Worm (Caenorhabditis elegans) whole organism, L1 larva: ENCODE measurements around the gene Y113G7B.27.

Experiments used
- C34B4.2 ChIP-seq: sonication (generic microtip); optimal IDR thresholded peaks from 2 replicates; lab custom pipeline; 2017; ENCODE audit warnings: mild to moderate bottlenecking, missing genetic modification characterization, missing compliant biosample characterization
- F16B12.6 ChIP-seq: fragments of 150-350 bp; optimal IDR thresholded peaks from 2 replicates; lab custom pipeline; 2014; ENCODE audit warnings: missing biosample characterization, missing genetic modification characterization
- ama-1 ChIP-seq: fragments of 150-350 bp; optimal IDR thresholded peaks from 2 replicates; lab custom pipeline; 2014
- ceh-8 ChIP-seq: fragments of 200-800 bp; sonication (Bioruptor generic); optimal IDR thresholded peaks from 2 replicates; lab custom pipeline; 2018; ENCODE audit warnings: mild to moderate bottlenecking, missing genetic modification characterization, moderate library complexity, missing compliant biosample characterization
- ceh-82 ChIP-seq, 3 experiments: fragments of 150-350 bp in 1 of 3; sonication (generic microtip) in 2 of 3; optimal IDR thresholded peaks; 2 replicates each; lab custom pipeline; 2014 to 2017; ENCODE audit warnings: missing biosample characterization in 3 of 3, missing genetic modification characterization in 3 of 3
- ces-1 ChIP-seq: fragments of 150-350 bp; optimal IDR thresholded peaks from 2 replicates; lab custom pipeline; 2014; ENCODE audit warnings: missing biosample characterization, missing genetic modification reagents, missing genetic modification characterization
- efl-1 ChIP-seq, 4 experiments: fragments of 150-350 bp; optimal IDR thresholded peaks in 3 of 4; peaks in 1 of 4; 1 replicate in 1 of 4; 2 replicates in 3 of 4; lab custom pipeline; 2014; ENCODE audit warnings: missing biosample characterization in 2 of 4, missing genetic modification characterization in 2 of 4, missing genetic modification reagents in 2 of 4
- ets-5 ChIP-seq: fragments of 200-800 bp; sonication (Bioruptor generic); IDR thresholded peaks from 2 replicates; pipeline ENCODE4 v1.3.6; 2022; ENCODE audit warnings: missing genetic modification characterization, missing compliant biosample characterization
- fkh-8 ChIP-seq: sonication (generic microtip); optimal IDR thresholded peaks from 2 replicates; lab custom pipeline; 2016; ENCODE audit warnings: mild to moderate bottlenecking, missing genetic modification characterization, missing compliant biosample characterization
- fos-1 ChIP-seq: fragments of 150-350 bp; optimal IDR thresholded peaks from 2 replicates; lab custom pipeline; 2014; ENCODE audit warnings: missing biosample characterization, missing genetic modification characterization
- grh-1 ChIP-seq: fragments of 200-800 bp; sonication (Bioruptor generic); IDR thresholded peaks from 2 replicates; pipeline ENCODE4 v1.3.6; 2022; ENCODE audit warnings: missing genetic modification reagents, missing genetic modification characterization, missing compliant biosample characterization
- irx-1 ChIP-seq: sonication (generic microtip); optimal IDR thresholded peaks from 2 replicates; lab custom pipeline; 2016; ENCODE audit warnings: missing genetic modification characterization, missing compliant biosample characterization
- lin-14 ChIP-seq: fragments of 200-800 bp; sonication (Bioruptor generic); optimal IDR thresholded peaks from 2 replicates; lab custom pipeline; 2018; ENCODE audit warnings: mild to moderate bottlenecking, missing genetic modification characterization, moderate library complexity, missing compliant biosample characterization
- lir-3 ChIP-seq: sonication (generic microtip); optimal IDR thresholded peaks from 2 replicates; lab custom pipeline; 2016; ENCODE audit warnings: mild to moderate bottlenecking, missing genetic modification characterization, moderate library complexity, missing compliant biosample characterization; ENCODE audit not compliant: poor library complexity
- mab-9 ChIP-seq: fragments of 200-800 bp; sonication (Bioruptor generic); IDR thresholded peaks from 2 replicates; pipeline ENCODE4 v1.3.6; 2022; ENCODE audit warnings: missing genetic modification reagents, missing genetic modification characterization, missing compliant biosample characterization
- nhr-76 ChIP-seq: sonication (generic microtip); optimal IDR thresholded peaks from 2 replicates; lab custom pipeline; 2017; ENCODE audit warnings: missing biosample characterization, missing genetic modification characterization
- pag-3 ChIP-seq: sonication (generic microtip); optimal IDR thresholded peaks from 2 replicates; lab custom pipeline; 2017; ENCODE audit warnings: missing genetic modification characterization, mild to moderate bottlenecking, missing compliant biosample characterization, antibody characterized with exemption, borderline replicate concordance; ENCODE audit not compliant: insufficient read depth
- pqm-1 ChIP-seq: sonication (generic microtip); optimal IDR thresholded peaks from 3 replicates; lab custom pipeline; 2017; ENCODE audit warnings: missing biosample characterization, missing genetic modification characterization
- skn-1 ChIP-seq: fragments of 150-350 bp; optimal IDR thresholded peaks from 2 replicates; lab custom pipeline; 2014; ENCODE audit warnings: missing biosample characterization, missing genetic modification characterization
- snpc-4 ChIP-seq: fragments of 150-350 bp; optimal IDR thresholded peaks from 2 replicates; lab custom pipeline; 2014; ENCODE audit warnings: missing biosample characterization, missing genetic modification characterization
- snu-23 ChIP-seq: sonication (generic microtip); optimal IDR thresholded peaks from 2 replicates; lab custom pipeline; 2016; ENCODE audit warnings: missing genetic modification characterization, missing compliant biosample characterization
- sup-37 ChIP-seq: fragments of 200-800 bp; sonication (Bioruptor generic); optimal IDR thresholded peaks from 2 replicates; lab custom pipeline; 2018; ENCODE audit warnings: mild to moderate bottlenecking, missing genetic modification characterization, missing compliant biosample characterization
- swsn-7 ChIP-seq: sonication (generic microtip); optimal IDR thresholded peaks from 2 replicates; lab custom pipeline; 2016; ENCODE audit warnings: missing genetic modification characterization, missing compliant biosample characterization
- tbx-2 ChIP-seq: sonication (generic microtip); optimal IDR thresholded peaks from 2 replicates; lab custom pipeline; 2016; ENCODE audit warnings: missing genetic modification characterization, missing compliant biosample characterization
- xbp-1 ChIP-seq: sonication (generic microtip); optimal IDR thresholded peaks from 2 replicates; lab custom pipeline; 2016; ENCODE audit warnings: missing genetic modification characterization, missing compliant biosample characterization
- zip-4 ChIP-seq: fragments of 200-800 bp; sonication (Bioruptor generic); optimal IDR thresholded peaks from 2 replicates; lab custom pipeline; 2018; ENCODE audit warnings: mild to moderate bottlenecking, missing genetic modification characterization, moderate library complexity, missing compliant biosample characterization

The Y113G7B.27 gene

DNA sequence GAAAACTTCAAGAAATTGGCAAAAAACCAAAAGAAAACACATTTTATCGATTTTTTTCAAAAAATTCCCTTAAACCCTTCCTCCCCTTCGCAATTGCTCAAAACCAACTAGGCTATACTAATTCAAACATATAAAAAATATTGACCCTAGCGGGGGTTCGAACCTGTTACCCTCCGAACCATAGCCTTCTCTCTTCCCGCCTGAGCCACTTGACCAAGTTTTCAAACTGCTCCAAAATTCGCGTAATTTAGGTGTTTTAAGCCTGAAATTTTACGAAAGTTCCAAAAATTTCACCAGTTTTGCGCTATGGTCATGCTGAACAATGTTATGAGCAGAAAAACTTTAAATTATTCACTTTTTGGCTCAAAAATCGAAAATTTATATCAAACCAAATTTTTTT, 41.8 kb downstream of the Y113G7B.27 start:
- no peak for TF ChIP-seq efl-1 (optimal IDR thresholded peaks at IDR 0.05; lab: Kevin White, UChicago)
- TF ChIP-seq efl-1 (GFP tag; optimal IDR thresholded peaks at IDR 0.05 in 1 of 2; lab: Kevin White, UChicago), result no peak
- no peak for TF ChIP-seq nhr-76
- no peak for TF ChIP-seq swsn-7 (tag; lab: Kevin White, UChicago)
- TF ChIP-seq ama-1 (lab: Kevin White, UChicago), result no peak
- TF ChIP-seq ceh-82 (tag; optimal IDR thresholded peaks at IDR 0.05; lab: Kevin White, UChicago), result no peak
- no peak for TF ChIP-seq C34B4.2 (tag; lab: Kevin White, UChicago)
- no peak for TF ChIP-seq sup-37 (GFP tag; lab: Kevin White, UChicago)
- no peak for TF ChIP-seq ceh-8 (GFP tag; lab: Kevin White, UChicago)
- TF ChIP-seq ces-1 (GFP tag; lab: Kevin White, UChicago), result no peak
- TF ChIP-seq skn-1, result no peak
- TF ChIP-seq F16B12.6 (tag; lab: Kevin White, UChicago), result no peak
- no peak for TF ChIP-seq tbx-2
- TF ChIP-seq snpc-4 (tag; lab: Kevin White, UChicago), result no peak
- TF ChIP-seq mab-9 (GFP tag; lab: Robert Waterston, UW), result no peak
- no peak for TF ChIP-seq fos-1 (tag; lab: Kevin White, UChicago)
- TF ChIP-seq, all 84 proteins: peak for 0

DNA sequence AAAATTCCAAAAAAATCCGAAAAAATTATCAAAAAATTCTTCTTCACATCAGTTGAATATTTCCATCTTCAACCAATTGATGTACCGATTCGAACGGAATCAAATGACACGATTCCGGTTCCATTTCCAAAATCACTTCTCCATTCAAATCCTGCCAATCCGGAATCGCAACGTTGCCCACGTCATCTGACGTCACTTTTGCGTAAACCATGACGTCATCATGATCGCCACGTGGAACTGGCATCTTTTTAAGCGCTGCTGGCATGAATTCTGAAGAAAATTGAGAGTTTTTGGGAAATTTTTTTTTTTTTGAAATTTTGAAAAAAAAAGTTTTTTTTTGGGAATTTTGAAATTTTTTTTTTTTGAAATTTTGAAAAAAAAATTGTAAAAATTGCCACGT, 42.6 kb downstream of the Y113G7B.27 start:
- no peak for TF ChIP-seq grh-1 (GFP tag; lab: Robert Waterston, UW)
- TF ChIP-seq snu-23 (GFP tag; lab: Kevin White, UChicago), result no peak
- TF ChIP-seq ceh-8 (GFP tag; lab: Kevin White, UChicago), result no peak
- TF ChIP-seq irx-1 (tag; lab: Kevin White, UChicago), result no peak
- TF ChIP-seq fos-1 (tag; lab: Kevin White, UChicago), result no peak
- TF ChIP-seq lin-14, result no peak
- no peak for TF ChIP-seq lir-3 (tag; lab: Kevin White, UChicago)
- TF ChIP-seq xbp-1 (tag; lab: Kevin White, UChicago), result no peak
- TF ChIP-seq snpc-4 (tag; lab: Kevin White, UChicago), result no peak
- no peak for TF ChIP-seq swsn-7 (tag; lab: Kevin White, UChicago)
- no peak for TF ChIP-seq pag-3
- no peak for TF ChIP-seq fkh-8 (tag; lab: Kevin White, UChicago)

DNA sequence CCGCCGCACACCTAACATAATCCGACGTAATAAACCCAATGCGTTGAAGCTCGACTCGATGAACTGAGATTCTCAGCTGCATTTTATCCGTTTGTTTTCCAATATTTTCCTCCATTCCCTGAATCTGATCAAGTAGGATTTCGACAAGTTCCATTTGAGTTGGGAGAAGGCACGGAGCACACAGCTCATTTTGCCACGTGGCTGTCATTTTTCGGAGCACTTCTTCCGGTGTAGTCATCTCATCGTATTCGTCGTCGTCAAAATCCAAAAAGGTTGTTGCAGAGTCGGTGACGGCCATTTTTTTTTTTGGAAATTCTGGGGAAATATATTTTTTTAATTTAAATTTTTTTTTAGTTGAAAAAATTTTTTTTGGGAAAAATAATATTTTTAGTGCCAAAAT, 44.8 kb downstream of the Y113G7B.27 start, which contains the start of gene sld-5:
Gene sld-5, minus strand, starts transcription at position 317 of the 400 bp plus-strand sequence.
- TF ChIP-seq zip-4 (GFP tag; lab: Kevin White, UChicago), result no peak
- TF ChIP-seq ces-1 (GFP tag; lab: Kevin White, UChicago), result no peak

DNA sequence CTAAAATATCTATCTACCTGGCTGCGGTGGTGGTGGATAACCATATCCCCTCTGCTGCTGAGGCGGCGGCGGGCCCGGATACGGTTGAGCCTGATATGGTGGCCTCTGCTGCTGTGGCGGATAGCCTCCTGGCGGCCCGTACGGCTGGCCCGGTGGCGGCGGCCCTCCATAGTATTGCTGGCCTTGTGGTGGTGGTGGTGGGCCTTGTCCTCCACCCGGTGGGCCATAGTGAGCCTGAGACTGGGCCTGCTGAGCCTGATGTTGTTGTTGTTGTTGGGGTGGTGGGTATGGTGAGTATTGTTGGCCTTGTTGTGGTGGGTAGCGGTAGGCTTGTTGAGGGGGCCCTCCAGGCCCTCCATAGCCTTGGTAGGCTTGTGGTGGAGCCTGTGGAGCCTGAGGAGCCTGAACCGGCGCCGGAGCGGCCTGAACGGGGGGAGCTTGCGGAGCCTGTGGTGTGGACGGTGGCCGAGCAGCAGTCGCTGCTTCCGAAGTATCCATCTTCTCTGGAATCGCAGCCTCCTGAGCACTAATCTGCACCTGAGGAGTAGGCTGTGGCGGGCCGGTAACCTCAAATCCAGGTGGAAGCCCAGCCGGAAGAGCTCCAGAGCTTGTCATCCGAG, 48.7 kb downstream of the Y113G7B.27 start:
- TF ChIP-seq pqm-1, result no peak
- TF ChIP-seq ets-5, result 0 out of 2 replicates have a peak, but pooled peaks have one; percentile 63
